Worm (Caenorhabditis elegans): ENCODE measurements around the gene EEED8.14.

Gene EEED8.14

DNA sequence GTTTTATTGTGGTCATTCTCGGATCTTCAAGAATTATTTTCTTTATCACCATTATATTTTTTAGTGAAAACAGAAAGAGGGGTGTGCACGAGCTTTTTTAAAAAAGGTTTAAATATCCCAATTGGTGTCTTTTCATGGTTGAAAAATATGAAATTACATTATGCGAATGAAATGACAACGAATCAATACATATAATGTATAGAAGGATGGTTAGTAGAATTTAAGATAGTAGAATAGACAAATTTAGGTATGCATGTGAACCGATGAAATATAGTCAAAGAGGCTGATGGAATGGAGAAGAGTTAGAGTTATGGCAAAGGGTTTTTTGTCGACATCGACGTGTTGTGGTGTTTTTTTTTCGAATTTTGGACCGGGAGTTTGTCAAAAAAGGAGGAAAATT is 49.3 kb downstream of the EEED8.14 start:
- TF ChIP-seq snpc-4 (tag; optimal IDR thresholded peaks at IDR 0.05) (no peak), skn-1 (tag; optimal IDR thresholded peaks at IDR 0.05) (no peak), crh-2 (tag; optimal IDR thresholded peaks at IDR 0.05) (no peak), ceh-16 (tag; optimal IDR thresholded peaks at IDR 0.05) (no peak), mdl-1 (tag; optimal IDR thresholded peaks at IDR 0.05) (no peak)
